Fruit fly (Drosophila melanogaster): ENCODE data around the gene lilli.

lilli gene

dm6 chr2L:2945438-2946220 is 59.9 kb downstream of the lilli start:
- TF ChIP-seq noc (tag; optimal IDR thresholded peaks at IDR 0.05): no peak

- no peak for TF ChIP-seq noc (tag; optimal IDR thresholded peaks at IDR 0.05)
These were observed 68.7 kb downstream of the lilli start, which contains the start of gene Rbp9 for dm6 chr2L:2954472-2954871. Rbp9 (plus strand) TSS chr2L:2954762.

dm6 chr2L:2955659-2956058 is 69.9 kb downstream of the lilli start:
- TF ChIP-seq noc (tag; optimal IDR thresholded peaks at IDR 0.05): no peak

- TF ChIP-seq noc (tag; optimal IDR thresholded peaks at IDR 0.05): no peak
These were observed 70.6 kb downstream of the lilli start for dm6 chr2L:2956358-2956757.

- no peak for TF ChIP-seq noc (tag; optimal IDR thresholded peaks at IDR 0.05)
These were observed 71.3 kb downstream of the lilli start for dm6 chr2L:2956992-2957391.

dm6 chr2L:2957547-2958174 is 71.9 kb downstream of the lilli start:
- no peak for TF ChIP-seq noc (tag; optimal IDR thresholded peaks at IDR 0.05)

dm6 chr2L:2958858-2959257 is 73.1 kb downstream of the lilli start:
- no peak for TF ChIP-seq noc (tag; optimal IDR thresholded peaks at IDR 0.05)

- no peak for TF ChIP-seq noc (tag; optimal IDR thresholded peaks at IDR 0.05)
These were observed 81.2 kb downstream of the lilli start for dm6 chr2L:2966917-2967316.

dm6 chr2L:2969438-2969837 is 83.7 kb downstream of the lilli start, which contains the start of gene Ts:
Ts (minus strand) TSS chr2L:2969638.
- TF ChIP-seq noc (tag; optimal IDR thresholded peaks at IDR 0.05): no peak

- peak; percentile 90 for TF ChIP-seq noc (tag; optimal IDR thresholded peaks at IDR 0.05)
These were observed 86.8 kb downstream of the lilli start, which contains the start of the genes Rrp1 and gammaTub23C for dm6 chr2L:2972439-2972936. Rrp1 (minus strand) TSS chr2L:2972508. gammaTub23C (plus strand) TSS chr2L:2972891.

- TF ChIP-seq noc (tag; optimal IDR thresholded peaks at IDR 0.05): no peak
These were observed 91.1 kb downstream of the lilli start, which contains the start of the genes CG9641 and CG3165 for dm6 chr2L:2976829-2977228. CG9641 (minus strand) TSS chr2L:2976862. CG3165 (plus strand) TSS chr2L:2977122.

dm6 chr2L:2979091-2979490 is 93.4 kb downstream of the lilli start, which contains the start of gene CG9643:
CG9643 (minus strand) TSS chr2L:2979288.
- TF ChIP-seq noc (tag; optimal IDR thresholded peaks at IDR 0.05): no peak

- no peak for TF ChIP-seq noc (tag; optimal IDR thresholded peaks at IDR 0.05)
These were observed 101.0 kb downstream of the lilli start for dm6 chr2L:2986776-2987175.

dm6 chr2L:2987681-2988381 is 102.1 kb downstream of the lilli start, which contains the start of the genes Chd1 and Bem46:
Chd1 (minus strand) TSS chr2L:2987723.
Bem46 (plus strand) TSS chr2L:2988116.
- no peak for TF ChIP-seq noc (tag; optimal IDR thresholded peaks at IDR 0.05)

- TF ChIP-seq noc (tag; optimal IDR thresholded peaks at IDR 0.05): no peak
These were observed 107.0 kb downstream of the lilli start, which contains the start of the genes okr and CG3558 for dm6 chr2L:2992664-2993174. okr (minus strand) TSS chr2L:2992759. CG3558 (plus strand) TSS chr2L:2992870.

dm6 chr2L:2993236-2993635 is 107.5 kb downstream of the lilli start:
- TF ChIP-seq noc (tag; optimal IDR thresholded peaks at IDR 0.05): no peak

All from whole organism, larva.